Worm (Caenorhabditis elegans): ENCODE measurements around the gene F28A10.4.

ce11 chrII:803009-803408 lies 41.1 kb upstream of the F28A10.4 start, which contains the start of gene F46F5.13:
- TF ChIP-seq nhr-12 (tag; optimal IDR thresholded peaks at IDR 0.05) (no peak), ama-1 (optimal IDR thresholded peaks at IDR 0.05) (no peak), nhr-237 (tag; optimal IDR thresholded peaks at IDR 0.05) (no peak)

Data from whole organism, L2 larva.